Fruit fly (Drosophila melanogaster) whole organism, prepupa: ENCODE data around the gene Rpt6.

Experiments
- Blimp-1 ChIP-seq: fragments of 200-800 bp; sonication (Bioruptor generic); optimal IDR thresholded peaks from 3 replicates; lab custom pipeline; 2017; ENCODE audit warnings: missing biosample characterization, missing genetic modification characterization, mild to moderate bottlenecking, moderate library complexity, missing genetic modification reagents
- CG10631 ChIP-seq: fragments of 200-800 bp; sonication (Bioruptor generic); optimal IDR thresholded peaks from 2 replicates; lab custom pipeline; 2016; ENCODE audit warnings: missing biosample characterization, missing genetic modification characterization
- CG10669 ChIP-seq: fragments of 200-800 bp; sonication (Bioruptor generic); optimal IDR thresholded peaks from 3 replicates; lab custom pipeline; 2018; ENCODE audit warnings: missing biosample characterization, mild to moderate bottlenecking, missing genetic modification characterization, moderate library complexity
- CG11902 ChIP-seq: fragments of 200-800 bp; sonication (Bioruptor generic); optimal IDR thresholded peaks from 3 replicates; lab custom pipeline; 2016; ENCODE audit warnings: missing biosample characterization, missing genetic modification characterization
- CG15336 ChIP-seq: fragments of 200-800 bp; sonication (Bioruptor generic); IDR thresholded peaks from 2 replicates; pipeline ENCODE4 v1.3.6; 2022; ENCODE audit warnings: missing biosample characterization, missing genetic modification characterization
- CG1621 ChIP-seq: fragments of 200-800 bp; sonication (Bioruptor generic); optimal IDR thresholded peaks from 3 replicates; lab custom pipeline; 2018; ENCODE audit warnings: missing biosample characterization, mild to moderate bottlenecking, missing genetic modification characterization
- CG16779 ChIP-seq: fragments of 200-800 bp; sonication (Bioruptor generic); optimal IDR thresholded peaks from 3 replicates; lab custom pipeline; 2017; ENCODE audit warnings: missing biosample characterization, mild to moderate bottlenecking, missing genetic modification characterization
- CG3032 ChIP-seq: fragments of 200-800 bp; optimal IDR thresholded peaks from 2 replicates; lab custom pipeline; 2019; ENCODE audit warnings: missing biosample characterization, mild to moderate bottlenecking, missing genetic modification characterization, moderate library complexity
- CG32006 ChIP-seq: fragments of 200-800 bp; sonication (Bioruptor generic); optimal IDR thresholded peaks from 3 replicates; lab custom pipeline; 2017; ENCODE audit warnings: missing biosample characterization, mild to moderate bottlenecking, missing genetic modification characterization
- CG3919 ChIP-seq: fragments of 200-800 bp; sonication (Bioruptor generic); optimal IDR thresholded peaks from 3 replicates; lab custom pipeline; 2016; ENCODE audit warnings: missing biosample characterization, missing genetic modification characterization
- CG4318 ChIP-seq: fragments of 200-800 bp; sonication (Bioruptor generic); optimal IDR thresholded peaks from 3 replicates; lab custom pipeline; 2017; ENCODE audit warnings: missing biosample characterization, mild to moderate bottlenecking, missing genetic modification characterization
- CG6163 ChIP-seq: fragments of 200-800 bp; sonication (Bioruptor generic); IDR thresholded peaks from 3 replicates; pipeline ENCODE4 v1.3.6; 2022; ENCODE audit warnings: missing biosample characterization, missing genetic modification characterization
- CG6276 ChIP-seq: fragments of 200-800 bp; sonication (Bioruptor generic); optimal IDR thresholded peaks from 2 replicates; lab custom pipeline; 2017; ENCODE audit warnings: missing biosample characterization, mild to moderate bottlenecking, missing genetic modification characterization
- CG6792 ChIP-seq: fragments of 200-800 bp; sonication (Bioruptor generic); optimal IDR thresholded peaks from 3 replicates; lab custom pipeline; 2016; ENCODE audit warnings: missing biosample characterization, missing genetic modification characterization
- CG6808 ChIP-seq: fragments of 200-800 bp; sonication (Bioruptor generic); optimal IDR thresholded peaks from 3 replicates; lab custom pipeline; 2017; ENCODE audit warnings: missing biosample characterization, missing genetic modification characterization, mild to moderate bottlenecking, moderate library complexity, missing genetic modification reagents
- CG6854 ChIP-seq: fragments of 200-800 bp; sonication (Bioruptor generic); optimal IDR thresholded peaks from 2 replicates; lab custom pipeline; 2017; ENCODE audit warnings: missing biosample characterization, mild to moderate bottlenecking, missing genetic modification characterization
- CG8119 ChIP-seq: fragments of 200-800 bp; sonication (Bioruptor generic); IDR thresholded peaks from 3 replicates; pipeline ENCODE4 v1.3.6; 2022; ENCODE audit warnings: missing biosample characterization, missing genetic modification characterization
- CG8632 ChIP-seq: fragments of 200-800 bp; sonication (Bioruptor generic); optimal IDR thresholded peaks from 3 replicates; lab custom pipeline; 2016; ENCODE audit warnings: missing biosample characterization, missing genetic modification characterization
- Eip75B ChIP-seq: fragments of 200-800 bp; sonication (Bioruptor generic); optimal IDR thresholded peaks from 3 replicates; lab custom pipeline; 2016; ENCODE audit warnings: missing biosample characterization, missing genetic modification characterization
- Eip93F ChIP-seq: fragments of 200-800 bp; sonication (Bioruptor generic); optimal IDR thresholded peaks from 2 replicates; lab custom pipeline; 2016; ENCODE audit warnings: missing biosample characterization, mild to moderate bottlenecking, missing genetic modification characterization
- Ets21C ChIP-seq: fragments of 200-800 bp; sonication (Bioruptor generic); optimal IDR thresholded peaks from 3 replicates; lab custom pipeline; 2016; ENCODE audit warnings: missing biosample characterization, missing genetic modification characterization
- Ets96B ChIP-seq: fragments of 200-800 bp; optimal IDR thresholded peaks from 2 replicates; lab custom pipeline; 2019; ENCODE audit warnings: missing biosample characterization, mild to moderate bottlenecking, missing genetic modification characterization, moderate library complexity
- Gug ChIP-seq: fragments of 200-800 bp; sonication (Bioruptor generic); IDR thresholded peaks from 2 replicates; pipeline ENCODE4 v1.3.6; 2022; ENCODE audit warnings: missing biosample characterization, missing genetic modification characterization
- Hr38 ChIP-seq: sonication (Bioruptor generic); optimal IDR thresholded peaks from 2 replicates; lab custom pipeline; 2016; ENCODE audit warnings: missing biosample characterization, missing genetic modification characterization
- Hr39 ChIP-seq: fragments of 200-800 bp; sonication (Bioruptor generic); optimal IDR thresholded peaks from 2 replicates; lab custom pipeline; 2016; ENCODE audit warnings: missing biosample characterization, missing genetic modification characterization
- Hr4 ChIP-seq: fragments of 200-800 bp; sonication (Bioruptor generic); optimal IDR thresholded peaks from 3 replicates; lab custom pipeline; 2016; ENCODE audit warnings: missing biosample characterization, missing genetic modification characterization
- Lpt ChIP-seq: fragments of 200-800 bp; sonication (Bioruptor generic); optimal IDR thresholded peaks from 3 replicates; lab custom pipeline; 2016; ENCODE audit warnings: missing biosample characterization, missing genetic modification characterization
- Smox ChIP-seq: fragments of 200-800 bp; sonication (Bioruptor generic); optimal IDR thresholded peaks from 3 replicates; lab custom pipeline; 2016; ENCODE audit warnings: missing biosample characterization, missing genetic modification characterization
- Sox102F ChIP-seq: fragments of 200-800 bp; sonication (Bioruptor generic); optimal IDR thresholded peaks from 2 replicates; lab custom pipeline; 2016; ENCODE audit warnings: missing biosample characterization, mild to moderate bottlenecking, missing genetic modification characterization
- Sox14 ChIP-seq: fragments of 200-800 bp; sonication (Bioruptor generic); optimal IDR thresholded peaks from 3 replicates; lab custom pipeline; 2016; ENCODE audit warnings: missing biosample characterization, missing genetic modification characterization
- Sox15 ChIP-seq: fragments of 200-800 bp; sonication (Bioruptor generic); optimal IDR thresholded peaks from 3 replicates; lab custom pipeline; 2016; ENCODE audit warnings: missing biosample characterization, missing genetic modification characterization
- acj6 ChIP-seq: fragments of 200-800 bp; sonication (Bioruptor generic); optimal IDR thresholded peaks from 3 replicates; lab custom pipeline; 2016; ENCODE audit warnings: missing biosample characterization, missing genetic modification characterization
- cyc ChIP-seq: fragments of 200-800 bp; sonication (Bioruptor generic); optimal IDR thresholded peaks from 3 replicates; lab custom pipeline; 2016; ENCODE audit warnings: missing biosample characterization, missing genetic modification characterization
- dac ChIP-seq: fragments of 200-800 bp; sonication (Bioruptor generic); optimal IDR thresholded peaks from 2 replicates; lab custom pipeline; 2017; ENCODE audit warnings: missing biosample characterization, mild to moderate bottlenecking, missing genetic modification characterization
- dsx ChIP-seq: fragments of 200-800 bp; optimal IDR thresholded peaks from 3 replicates; lab custom pipeline; 2019; ENCODE audit warnings: missing biosample characterization, mild to moderate bottlenecking, missing genetic modification characterization, moderate library complexity; ENCODE audit not compliant: poor library complexity, severe bottlenecking
- eg ChIP-seq: fragments of 200-800 bp; sonication (Bioruptor generic); IDR thresholded peaks from 3 replicates; pipeline ENCODE4 v1.3.6; 2022; ENCODE audit warnings: missing biosample characterization, missing genetic modification characterization
- esn ChIP-seq: fragments of 200-800 bp; sonication (Bioruptor generic); optimal IDR thresholded peaks from 2 replicates; lab custom pipeline; 2016; ENCODE audit warnings: missing biosample characterization, mild to moderate bottlenecking, missing genetic modification characterization, moderate library complexity
- fd59A ChIP-seq: fragments of 200-800 bp; sonication (Bioruptor generic); optimal IDR thresholded peaks from 2 replicates; lab custom pipeline; 2017; ENCODE audit warnings: missing biosample characterization, mild to moderate bottlenecking, missing genetic modification characterization, missing genetic modification reagents
- fd85E ChIP-seq: fragments of 200-800 bp; sonication (Bioruptor generic); optimal IDR thresholded peaks from 3 replicates; lab custom pipeline; 2016; ENCODE audit warnings: missing biosample characterization, missing genetic modification characterization
- fkh ChIP-seq: fragments of 200-800 bp; sonication (Bioruptor generic); optimal IDR thresholded peaks from 3 replicates; lab custom pipeline; 2017; ENCODE audit warnings: missing biosample characterization, mild to moderate bottlenecking, missing genetic modification characterization, moderate library complexity
- lz ChIP-seq: fragments of 200-800 bp; sonication (Bioruptor generic); optimal IDR thresholded peaks from 3 replicates; lab custom pipeline; 2016; ENCODE audit warnings: missing biosample characterization, missing genetic modification characterization
- pdm3 ChIP-seq: fragments of 200-800 bp; sonication (Bioruptor generic); optimal IDR thresholded peaks from 3 replicates; lab custom pipeline; 2016; ENCODE audit warnings: missing biosample characterization, missing genetic modification characterization
- salr ChIP-seq, 2 experiments: fragments of 200-800 bp; sonication (Bioruptor generic); optimal IDR thresholded peaks; 3 replicates each; lab custom pipeline; 2016 to 2018; ENCODE audit warnings: missing biosample characterization in 2 of 2, missing genetic modification characterization in 2 of 2, mild to moderate bottlenecking in 1 of 2
- spab ChIP-seq: fragments of 200-800 bp; sonication (Bioruptor generic); optimal IDR thresholded peaks from 2 replicates; lab custom pipeline; 2017; ENCODE audit warnings: missing biosample characterization, mild to moderate bottlenecking, missing genetic modification characterization, missing genetic modification reagents
- ss ChIP-seq, 2 experiments: fragments of 200-800 bp; sonication (Bioruptor generic); optimal IDR thresholded peaks; 2 replicates in 1 of 2; 3 replicates in 1 of 2; lab custom pipeline; 2017 to 2018; ENCODE audit warnings: mild to moderate bottlenecking in 2 of 2, missing biosample characterization in 2 of 2, missing genetic modification characterization in 2 of 2, moderate library complexity in 1 of 2
- svp ChIP-seq: fragments of 200-800 bp; sonication (Bioruptor generic); peaks from one replicate; lab custom pipeline; 2016; ENCODE audit warnings: missing biosample characterization, missing genetic modification characterization
- topi ChIP-seq: fragments of 200-800 bp; sonication (Bioruptor generic); optimal IDR thresholded peaks from 3 replicates; lab custom pipeline; 2016; ENCODE audit warnings: missing biosample characterization, missing genetic modification characterization
- vri ChIP-seq: fragments of 200-800 bp; sonication (Bioruptor generic); optimal IDR thresholded peaks from 3 replicates; lab custom pipeline; 2016; ENCODE audit warnings: missing biosample characterization, mild to moderate bottlenecking, missing genetic modification characterization

The Rpt6 gene

dm6 chrX:21339476-21339931 is 23.7 kb downstream of the Rpt6 start, which contains the start of the genes tty and fliI (continued):
- peak; percentile 95 for TF ChIP-seq CG16779
- peak; percentile 87 for TF ChIP-seq CG15336
- peak; percentile 92 for TF ChIP-seq Sox14 (GFP tag; lab: Kevin White, UChicago)
- TF ChIP-seq CG32006 (GFP tag; lab: Kevin White, UChicago), result peak; percentile 92
- peak; percentile 89 for TF ChIP-seq lz (GFP tag; lab: Kevin White, UChicago)
- TF ChIP-seq CG6163 (GFP tag; lab: Robert Waterston, UW), result peak; percentile 95
- TF ChIP-seq Ets21C (GFP tag; lab: Kevin White, UChicago), result peak; percentile 84
- TF ChIP-seq vri (GFP tag; lab: Kevin White, UChicago), result peak; percentile 56

dm6 chrX:21345036-21345500 is 29.2 kb downstream of the Rpt6 start, which contains the start of gene dod:
dod (plus strand) TSS chrX:21345358.
- TF ChIP-seq CG6276 (GFP tag; lab: Kevin White, UChicago) (no peak), topi (GFP tag; lab: Kevin White, UChicago) (peak; percentile 51), CG10631 (GFP tag; lab: Kevin White, UChicago) (no peak), ss (GFP tag; optimal IDR thresholded peaks at IDR 0.05; lab: Kevin White, UChicago) (no peak), CG4318 (GFP tag; lab: Kevin White, UChicago) (no peak), CG1621 (peak; percentile 58), CG8119 (peak; percentile 64; the same call in 2 of the 3 replicates), cyc (GFP tag; lab: Kevin White, UChicago) (no peak), Hr39 (GFP tag; lab: Kevin White, UChicago) (peak; percentile 53), pdm3 (no peak), Hr38 (GFP tag; lab: Kevin White, UChicago) (no peak), eg (GFP tag; lab: Robert Waterston, UW) (peak; percentile 74; the same call in 2 of the 3 replicates), Sox102F (GFP tag; lab: Kevin White, UChicago) (no peak), CG8632 (GFP tag; lab: Kevin White, UChicago) (peak; percentile 35), svp (GFP tag; lab: Kevin White, UChicago) (no peak), CG3032 (tag; lab: Kevin White, UChicago) (peak; percentile 31), Hr4 (GFP tag; lab: Kevin White, UChicago) (peak; percentile 54), CG6163 (GFP tag; lab: Robert Waterston, UW) (peak; percentile 50; the same call in 1 of the 3 replicates), spab (GFP tag; lab: Kevin White, UChicago) (no peak), CG3919 (GFP tag; lab: Kevin White, UChicago) (no peak), dsx (GFP tag; lab: Kevin White, UChicago) (peak; percentile 31), Ets21C (GFP tag; lab: Kevin White, UChicago) (no peak), CG11902 (GFP tag; lab: Kevin White, UChicago) (no peak), CG6854 (GFP tag; lab: Kevin White, UChicago) (no peak), Blimp-1 (no peak), CG6792 (GFP tag; lab: Kevin White, UChicago) (peak; percentile 35), vri (GFP tag; lab: Kevin White, UChicago) (no peak), Smox (GFP tag; lab: Kevin White, UChicago) (peak; percentile 53), CG32006 (GFP tag; lab: Kevin White, UChicago) (peak; percentile 60), Lpt (peak; percentile 7), Ets96B (tag; lab: Kevin White, UChicago) (peak; percentile 54), Sox15 (GFP tag; lab: Kevin White, UChicago) (no peak), acj6 (peak; percentile 47), fkh (GFP tag; lab: Kevin White, UChicago) (no peak), salr (GFP tag; optimal IDR thresholded peaks at IDR 0.05; lab: Kevin White, UChicago) (no peak), Eip93F (no peak), fd59A (GFP tag; lab: Kevin White, UChicago) (peak; percentile 14), Gug (GFP tag; lab: Robert Waterston, UW) (peak; percentile 54), fd85E (GFP tag; lab: Kevin White, UChicago) (no peak), dac (peak; percentile 6), lz (GFP tag; lab: Kevin White, UChicago) (peak; percentile 53), esn (GFP tag; lab: Kevin White, UChicago) (peak; percentile 67), CG6808 (GFP tag; lab: Kevin White, UChicago) (peak; percentile 25), Eip75B (GFP tag; lab: Kevin White, UChicago) (no peak), CG10669 (GFP tag; lab: Kevin White, UChicago) (no peak), CG16779 (no peak), CG15336 (peak; percentile 55)
